Worm (Caenorhabditis elegans): Measurements from ENCODE around the gene mdt-27.

mdt-27 gene

DNA sequence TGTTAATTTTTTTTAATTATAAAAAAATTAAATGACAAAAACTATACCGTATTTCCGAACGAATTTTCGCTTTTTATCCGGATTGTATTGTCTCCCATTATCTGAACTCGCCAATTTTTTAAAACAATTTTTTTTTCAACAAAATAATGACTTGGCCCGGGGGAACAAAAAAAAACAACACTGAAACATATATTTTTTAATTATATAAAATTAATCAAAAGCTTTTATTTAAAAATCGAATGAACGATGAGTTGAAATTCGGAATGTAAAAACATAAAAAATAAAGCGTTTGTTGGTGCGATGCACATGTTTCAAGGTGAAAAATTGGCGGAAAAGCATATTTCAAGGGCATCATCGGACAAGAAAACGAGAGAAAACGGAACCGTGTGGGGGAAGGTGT lies at the start of gene mdt-27:
mdt-27 (minus strand) TSS at position 101 of the 400 bp plus-strand sequence.
- TF ChIP-seq F13C5.2 (tag; optimal IDR thresholded peaks at IDR 0.05) (no peak), hmg-4 (GFP tag; optimal IDR thresholded peaks at IDR 0.05) (no peak), tbx-37 (GFP tag; conservative IDR thresholded peaks at IDR 0.05) (no peak), pes-1 (GFP tag; IDR thresholded peaks at IDR 0.05) (no peak), sea-1 (GFP tag; conservative IDR thresholded peaks at IDR 0.05) (no peak), B0310.2 (tag; optimal IDR thresholded peaks at IDR 0.05) (no peak), flt-1 (GFP tag; IDR thresholded peaks at IDR 0.05) (no peak), hnd-1 (tag; optimal IDR thresholded peaks at IDR 0.05) (no peak), hmbx-1 (tag; optimal IDR thresholded peaks at IDR 0.05) (no peak), tbx-11 (GFP tag; IDR thresholded peaks at IDR 0.05) (no peak), ceh-36 (tag; optimal IDR thresholded peaks at IDR 0.05) (no peak), aly-1 (tag; optimal IDR thresholded peaks at IDR 0.05) (no peak), ceh-13 (GFP tag; optimal IDR thresholded peaks at IDR 0.05) (no peak), ama-1 (optimal IDR thresholded peaks at IDR 0.05) (no peak), ets-7 (tag; optimal IDR thresholded peaks at IDR 0.05) (no peak), scrt-1 (GFP tag; IDR thresholded peaks at IDR 0.05) (no peak), tra-4 (tag; optimal IDR thresholded peaks at IDR 0.05) (no peak)

DNA sequence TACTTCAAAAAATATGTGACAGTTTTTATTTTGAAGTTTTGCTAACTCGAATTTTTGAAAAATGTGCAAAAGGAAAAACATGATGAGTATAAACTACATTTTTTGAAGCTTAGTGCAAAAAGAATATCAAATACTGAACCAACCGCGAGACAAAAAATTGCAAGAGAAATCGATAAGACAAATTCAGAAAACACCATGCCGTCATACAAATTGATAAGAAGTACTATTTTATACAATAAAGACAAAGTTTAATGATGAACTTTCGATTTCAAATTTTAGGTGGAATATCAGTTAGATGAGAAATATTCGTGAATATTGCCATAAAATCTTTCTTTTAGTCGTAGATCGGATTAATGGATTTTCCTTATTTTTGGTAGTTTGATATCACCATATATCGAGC lies 49.3 kb upstream of the mdt-27 start:
- TF ChIP-seq sea-1 (GFP tag; conservative IDR thresholded peaks at IDR 0.05): no peak

DNA sequence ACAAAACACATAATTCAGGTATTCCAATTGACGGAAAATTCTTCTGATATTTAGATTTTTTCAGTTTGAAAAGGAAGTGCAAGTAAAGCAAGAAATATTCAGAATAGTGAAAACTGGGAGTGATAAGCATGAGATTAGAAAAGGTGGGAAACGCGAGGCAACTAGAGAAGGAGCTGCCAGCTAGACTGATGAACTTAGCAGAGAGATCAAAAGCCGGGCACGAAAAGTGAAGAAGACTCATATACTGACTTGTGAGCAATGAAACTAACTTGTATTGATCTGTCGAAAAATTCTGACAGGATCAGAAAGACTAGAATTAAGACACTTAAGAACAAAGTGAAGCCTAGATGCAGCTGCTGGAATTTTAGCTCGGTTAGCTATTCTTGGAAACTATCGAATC lies 48.0 kb upstream of the mdt-27 start, which contains the start of gene nhr-36:
nhr-36 (minus strand) TSS at position 101 of the 400 bp plus-strand sequence.
- TF ChIP-seq ceh-13 (GFP tag; optimal IDR thresholded peaks at IDR 0.05) (no peak), B0310.2 (tag; optimal IDR thresholded peaks at IDR 0.05) (no peak), sea-1 (GFP tag; conservative IDR thresholded peaks at IDR 0.05) (no peak), ama-1 (optimal IDR thresholded peaks at IDR 0.05) (no peak), flt-1 (GFP tag; IDR thresholded peaks at IDR 0.05) (no peak), tra-4 (tag; optimal IDR thresholded peaks at IDR 0.05) (no peak), tbx-37 (GFP tag; conservative IDR thresholded peaks at IDR 0.05) (no peak), pes-1 (GFP tag; IDR thresholded peaks at IDR 0.05) (no peak), F13C5.2 (tag; optimal IDR thresholded peaks at IDR 0.05) (no peak)

DNA sequence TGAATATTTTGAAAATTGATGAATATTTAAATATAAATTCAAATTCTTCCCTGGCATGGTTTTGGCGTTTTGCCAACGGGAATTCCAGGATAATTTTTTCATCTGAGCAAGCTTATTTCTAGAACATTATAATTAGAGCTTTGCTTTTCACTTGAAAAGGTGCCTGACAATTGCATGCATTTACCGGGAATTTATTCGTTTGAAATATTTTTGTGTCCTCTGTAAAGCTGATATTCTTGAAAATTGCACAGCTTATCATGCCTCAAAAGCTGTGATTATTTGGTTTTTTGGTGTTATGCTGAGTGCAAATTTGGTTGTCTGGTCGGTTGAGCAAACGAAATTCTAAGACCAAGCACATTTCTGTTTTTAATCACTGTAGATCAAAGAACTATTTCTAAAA lies 47.0 kb upstream of the mdt-27 start:
- TF ChIP-seq F13C5.2 (tag; optimal IDR thresholded peaks at IDR 0.05) (no peak), ama-1 (optimal IDR thresholded peaks at IDR 0.05) (no peak), B0310.2 (tag; optimal IDR thresholded peaks at IDR 0.05) (no peak), hmbx-1 (tag; optimal IDR thresholded peaks at IDR 0.05) (no peak), sea-1 (GFP tag; conservative IDR thresholded peaks at IDR 0.05) (no peak), ets-7 (tag; optimal IDR thresholded peaks at IDR 0.05) (no peak), aly-1 (tag; optimal IDR thresholded peaks at IDR 0.05) (no peak), ceh-36 (tag; optimal IDR thresholded peaks at IDR 0.05) (no peak), scrt-1 (GFP tag; IDR thresholded peaks at IDR 0.05) (no peak), tbx-11 (GFP tag; IDR thresholded peaks at IDR 0.05) (no peak), flt-1 (GFP tag; IDR thresholded peaks at IDR 0.05) (no peak), ceh-13 (GFP tag; optimal IDR thresholded peaks at IDR 0.05) (no peak), tra-4 (tag; optimal IDR thresholded peaks at IDR 0.05) (no peak), pes-1 (GFP tag; IDR thresholded peaks at IDR 0.05) (no peak), tbx-37 (GFP tag; conservative IDR thresholded peaks at IDR 0.05) (no peak), hnd-1 (tag; optimal IDR thresholded peaks at IDR 0.05) (no peak), hmg-4 (GFP tag; optimal IDR thresholded peaks at IDR 0.05) (no peak)

DNA sequence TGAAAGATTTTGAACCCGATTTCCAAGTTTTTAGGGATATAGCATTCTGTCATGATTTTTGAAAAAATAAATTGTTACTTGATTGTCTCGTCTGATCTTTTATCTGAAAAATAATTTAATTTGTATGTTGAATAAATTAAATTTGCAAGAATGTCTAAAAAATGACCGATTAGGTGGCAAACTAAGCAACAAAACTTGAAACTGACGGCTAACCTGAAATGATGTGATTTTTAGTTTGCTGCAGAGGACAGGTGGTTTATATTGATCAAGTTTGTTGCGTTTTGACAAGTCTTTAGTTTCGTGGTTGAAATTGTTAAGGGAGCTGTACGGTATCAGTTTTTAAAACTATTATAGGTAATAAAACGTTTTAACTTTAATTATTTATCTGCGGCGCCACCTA lies 44.0 kb upstream of the mdt-27 start, which contains the start of gene F07C3.16:
F07C3.16 (minus strand) TSS at position 101 of the 400 bp plus-strand sequence.
- TF ChIP-seq B0310.2 (tag; optimal IDR thresholded peaks at IDR 0.05) (no peak), ceh-13 (GFP tag; optimal IDR thresholded peaks at IDR 0.05) (no peak), F13C5.2 (tag; optimal IDR thresholded peaks at IDR 0.05) (no peak), pes-1 (GFP tag; IDR thresholded peaks at IDR 0.05) (no peak), hmbx-1 (tag; optimal IDR thresholded peaks at IDR 0.05) (no peak), sea-1 (GFP tag; conservative IDR thresholded peaks at IDR 0.05) (no peak), hnd-1 (tag; optimal IDR thresholded peaks at IDR 0.05) (no peak)

DNA sequence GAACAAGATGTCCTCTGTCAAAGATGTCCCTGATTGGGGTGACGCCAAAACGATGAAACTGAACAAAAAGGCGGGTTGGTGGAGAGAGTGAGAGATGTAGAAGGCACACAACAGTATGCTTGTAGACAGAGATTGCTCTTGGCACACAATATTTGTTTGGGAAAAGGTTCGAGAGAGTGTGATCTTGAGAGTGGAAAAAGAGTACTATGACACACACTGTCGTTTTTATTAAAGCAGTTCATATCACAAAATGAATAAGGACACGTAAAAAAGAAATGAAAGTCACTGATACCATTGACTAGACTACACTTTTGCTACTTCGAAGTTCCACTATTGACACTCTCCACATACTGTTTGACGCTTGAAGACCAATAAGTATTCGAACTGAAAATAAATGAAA lies 42.0 kb upstream of the mdt-27 start:
- TF ChIP-seq hmbx-1 (tag; optimal IDR thresholded peaks at IDR 0.05) (no peak), hmg-4 (GFP tag; optimal IDR thresholded peaks at IDR 0.05) (no peak), ets-7 (tag; optimal IDR thresholded peaks at IDR 0.05) (no peak), tra-4 (tag; optimal IDR thresholded peaks at IDR 0.05) (no peak), B0310.2 (tag; optimal IDR thresholded peaks at IDR 0.05) (no peak), pes-1 (GFP tag; IDR thresholded peaks at IDR 0.05) (no peak), ama-1 (optimal IDR thresholded peaks at IDR 0.05) (no peak), ceh-36 (tag; optimal IDR thresholded peaks at IDR 0.05) (no peak), tbx-37 (GFP tag; conservative IDR thresholded peaks at IDR 0.05) (no peak), ceh-13 (GFP tag; optimal IDR thresholded peaks at IDR 0.05) (no peak), F13C5.2 (tag; optimal IDR thresholded peaks at IDR 0.05) (no peak), hnd-1 (tag; optimal IDR thresholded peaks at IDR 0.05) (no peak), sea-1 (GFP tag; conservative IDR thresholded peaks at IDR 0.05) (no peak), scrt-1 (GFP tag; IDR thresholded peaks at IDR 0.05) (no peak), aly-1 (tag; optimal IDR thresholded peaks at IDR 0.05) (no peak), flt-1 (GFP tag; IDR thresholded peaks at IDR 0.05) (no peak), tbx-11 (GFP tag; IDR thresholded peaks at IDR 0.05) (no peak)

DNA sequence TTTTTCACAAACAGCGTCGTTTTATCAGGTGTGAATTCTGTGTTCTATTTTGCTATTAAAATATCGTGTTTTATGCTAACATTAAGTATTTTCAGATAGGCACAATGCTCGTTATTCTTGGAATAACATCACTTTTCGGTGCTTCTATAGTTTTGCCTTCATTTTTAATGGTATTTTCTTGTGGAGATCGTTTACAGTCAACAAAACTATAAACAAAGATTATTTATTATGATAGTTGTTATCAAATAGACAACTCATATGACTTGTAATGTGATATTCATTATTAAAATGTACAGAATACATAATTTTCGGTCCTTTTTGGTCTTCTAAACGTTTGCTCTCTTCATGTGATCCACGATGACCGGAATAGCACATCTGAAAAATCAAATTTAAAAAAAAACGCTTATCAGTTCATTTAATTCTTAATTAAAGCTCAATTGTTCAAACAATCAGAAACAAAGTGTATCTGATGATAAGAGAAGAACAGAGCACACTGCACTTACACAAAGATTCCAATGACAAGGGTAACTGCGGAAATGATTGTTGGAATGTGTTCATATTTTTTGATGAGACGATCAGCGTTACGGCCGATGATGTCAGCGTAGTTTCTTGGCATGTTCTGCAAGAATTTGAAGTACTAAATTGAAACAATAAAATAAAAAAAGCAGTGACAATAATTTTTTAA lies 40.7 kb upstream of the mdt-27 start, which contains the start of gene F07C3.9:
F07C3.9 (minus strand) TSS at position 635 of the 685 bp plus-strand sequence.
- TF ChIP-seq tra-4 (tag; optimal IDR thresholded peaks at IDR 0.05) (no peak), F13C5.2 (tag; optimal IDR thresholded peaks at IDR 0.05) (no peak)

DNA sequence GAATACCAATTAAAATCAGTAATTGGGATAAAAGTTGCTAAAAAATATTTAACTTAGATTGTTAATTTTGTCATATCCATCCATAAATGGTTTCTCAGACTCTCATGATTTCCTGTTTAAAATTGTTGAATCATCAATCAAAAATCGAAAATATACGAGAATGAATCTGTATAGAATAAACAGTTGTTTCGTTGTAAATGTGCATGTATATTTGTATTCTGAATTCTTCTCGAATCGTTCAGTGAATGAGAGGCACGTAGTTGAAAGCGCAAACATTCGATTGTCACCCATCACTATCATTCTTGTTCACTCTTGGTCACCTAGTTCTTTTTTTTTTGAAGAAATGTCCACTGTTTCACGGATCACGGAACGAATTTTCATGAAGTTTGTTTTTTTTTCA lies 36.5 kb upstream of the mdt-27 start, which contains the start of gene ptd-2:
ptd-2 (plus strand) TSS at position 301 of the 400 bp plus-strand sequence.
- TF ChIP-seq hmbx-1 (tag; optimal IDR thresholded peaks at IDR 0.05) (no peak), flt-1 (GFP tag; IDR thresholded peaks at IDR 0.05) (no peak), scrt-1 (GFP tag; IDR thresholded peaks at IDR 0.05) (no peak), tbx-37 (GFP tag; conservative IDR thresholded peaks at IDR 0.05) (no peak), sea-1 (GFP tag; conservative IDR thresholded peaks at IDR 0.05) (no peak)
